Worm (Caenorhabditis elegans): Measurements from ENCODE around the gene F07A11.1.

ce11 chrII:11620630-11621246, 28.8 kb upstream of the F07A11.1 start:
- TF ChIP-seq nhr-76 (tag; optimal IDR thresholded peaks at IDR 0.05): no peak
- TF ChIP-seq lin-35 (GFP tag; optimal IDR thresholded peaks at IDR 0.05): no peak
- no peak for TF ChIP-seq zag-1 (tag; optimal IDR thresholded peaks at IDR 0.05)
- TF ChIP-seq nhr-11 (tag; optimal IDR thresholded peaks at IDR 0.05): no peak
- TF ChIP-seq lin-39 (tag; optimal IDR thresholded peaks at IDR 0.05): no peak
- TF ChIP-seq ceh-82 (tag; optimal IDR thresholded peaks at IDR 0.05): no peak
- TF ChIP-seq unc-86 (tag; optimal IDR thresholded peaks at IDR 0.05): no peak
- no peak for TF ChIP-seq aly-2 (tag; optimal IDR thresholded peaks at IDR 0.05)
- TF ChIP-seq egl-27 (tag; optimal IDR thresholded peaks at IDR 0.05): no peak
- TF ChIP-seq pqm-1 (tag; optimal IDR thresholded peaks at IDR 0.05): no peak
- no peak for TF ChIP-seq unc-98 (GFP tag; IDR thresholded peaks at IDR 0.05)
- no peak for TF ChIP-seq hpl-2 (GFP tag; optimal IDR thresholded peaks at IDR 0.05)
- TF ChIP-seq jun-1 (tag; optimal IDR thresholded peaks at IDR 0.05): no peak

Measured in whole organism, L1 larva.